Fruit fly (Drosophila melanogaster) whole organism, embryonic: Measurements from ENCODE around the gene L2HGDH.
A peak's percentile ranks its signal among the peaks of the same experiment; 100 is the strongest.

ENCODE experiments used
- Antp ChIP-seq: fragments of 200-800 bp; sonication (Bioruptor generic); optimal IDR thresholded peaks from 3 replicates; lab custom pipeline; 2016; ENCODE audit warnings: missing biosample characterization, missing genetic modification characterization
- BtbVII ChIP-seq: fragments of 200-800 bp; sonication (Bioruptor generic); optimal IDR thresholded peaks from 3 replicates; lab custom pipeline; 2017; ENCODE audit warnings: missing biosample characterization, mild to moderate bottlenecking, missing genetic modification characterization
- CG10979 ChIP-seq: fragments of 200-800 bp; sonication (Bioruptor generic); optimal IDR thresholded peaks from 2 replicates; lab custom pipeline; 2018; ENCODE audit warnings: missing biosample characterization, mild to moderate bottlenecking, missing genetic modification characterization, moderate library complexity
- CG11560 ChIP-seq: fragments of 200-800 bp; sonication (Bioruptor generic); IDR thresholded peaks from 3 replicates; pipeline ENCODE4 v1.3.6; 2022; ENCODE audit warnings: missing biosample characterization, missing genetic modification characterization
- CG13624 ChIP-seq: fragments of 200-800 bp; sonication (Bioruptor generic); optimal IDR thresholded peaks from 2 replicates; lab custom pipeline; 2016; ENCODE audit warnings: missing biosample characterization, missing genetic modification characterization
- CG14860 ChIP-seq: fragments of 200-800 bp; sonication (Bioruptor generic); IDR thresholded peaks from 3 replicates; pipeline ENCODE4 v1.3.6; 2022; ENCODE audit warnings: missing biosample characterization, missing genetic modification characterization; ENCODE audit not compliant: partially characterized antibody
- CG31365 ChIP-seq: fragments of 200-800 bp; sonication (Bioruptor generic); optimal IDR thresholded peaks from 2 replicates; lab custom pipeline; 2018; ENCODE audit warnings: missing biosample characterization, mild to moderate bottlenecking, missing genetic modification characterization
- CG3407 ChIP-seq: fragments of 200-800 bp; sonication (Bioruptor generic); optimal IDR thresholded peaks from 2 replicates; lab custom pipeline; 2018; ENCODE audit warnings: missing biosample characterization, mild to moderate bottlenecking, missing genetic modification characterization
- CG34376 ChIP-seq: fragments of 200-800 bp; sonication (Bioruptor generic); optimal IDR thresholded peaks from 2 replicates; lab custom pipeline; 2018; ENCODE audit warnings: missing biosample characterization, mild to moderate bottlenecking, missing genetic modification characterization
- CG34422 ChIP-seq: fragments of 200-800 bp; sonication (Bioruptor generic); IDR thresholded peaks from 3 replicates; pipeline ENCODE4 v1.3.6; 2022; ENCODE audit warnings: missing biosample characterization, missing genetic modification characterization
- CG4854 ChIP-seq: fragments of 200-800 bp; sonication (Bioruptor generic); optimal IDR thresholded peaks from 2 replicates; lab custom pipeline; 2016; ENCODE audit warnings: missing biosample characterization, missing genetic modification characterization, inconsistent platforms
- CG7372 ChIP-seq: fragments of 200-800 bp; sonication (Bioruptor generic); IDR thresholded peaks from 2 replicates; pipeline ENCODE4 v1.3.6; 2022; ENCODE audit warnings: missing biosample characterization, missing genetic modification characterization
- CG7745 ChIP-seq: fragments of 200-800 bp; sonication (Bioruptor generic); optimal IDR thresholded peaks from 2 replicates; lab custom pipeline; 2018; ENCODE audit warnings: missing biosample characterization, mild to moderate bottlenecking, missing genetic modification characterization, moderate library complexity
- CG7987 ChIP-seq: fragments of 200-800 bp; sonication (Bioruptor generic); optimal IDR thresholded peaks from 2 replicates; lab custom pipeline; 2018; ENCODE audit warnings: missing biosample characterization, mild to moderate bottlenecking, missing genetic modification characterization, moderate library complexity
- CG9215 ChIP-seq: fragments of 200-800 bp; sonication (Bioruptor generic); IDR thresholded peaks from 2 replicates; pipeline ENCODE4 v1.3.6; 2022; ENCODE audit warnings: missing biosample characterization, missing genetic modification characterization
- D ChIP-seq, 2 experiments: fragments of 200-800 bp in 1 of 2; fragments of >200 bp in 1 of 2; sonication (Bioruptor generic) in 1 of 2; optimal IDR thresholded peaks; 2 replicates in 1 of 2; 3 replicates in 1 of 2; lab custom pipeline; 2017; ENCODE audit warnings: mild to moderate bottlenecking in 1 of 2, missing biosample characterization in 1 of 2, missing genetic modification characterization in 1 of 2, missing genetic modification reagents in 1 of 2
- D19A ChIP-seq: fragments of 200-800 bp; optimal IDR thresholded peaks from 3 replicates; lab custom pipeline; 2019; ENCODE audit warnings: missing biosample characterization, mild to moderate bottlenecking, missing genetic modification characterization, moderate library complexity
- Dbx ChIP-seq: fragments of 200-800 bp; sonication (Bioruptor generic); IDR thresholded peaks from 3 replicates; pipeline ENCODE4 v1.3.6; 2022; ENCODE audit warnings: missing biosample characterization, missing genetic modification characterization
- Gug ChIP-seq: fragments of 200-800 bp; sonication (Bioruptor generic); IDR thresholded peaks from 4 replicates; pipeline ENCODE4 v1.3.6; 2022; ENCODE audit warnings: missing biosample characterization, missing genetic modification characterization
- Hr39 ChIP-seq: fragments of >200 bp; optimal IDR thresholded peaks from 2 replicates; lab custom pipeline; 2017
- Jarid2 ChIP-seq: fragments of 200-800 bp; sonication (Bioruptor generic); optimal IDR thresholded peaks from 3 replicates; lab custom pipeline; 2017; ENCODE audit warnings: mild to moderate bottlenecking, missing biosample characterization, missing genetic modification reagents, missing genetic modification characterization
- Lhr ChIP-seq: fragments of 200-800 bp; sonication (Bioruptor generic); optimal IDR thresholded peaks from 3 replicates; lab custom pipeline; 2017; ENCODE audit warnings: mild to moderate bottlenecking, missing biosample characterization, missing genetic modification reagents, missing genetic modification characterization
- Med ChIP-seq: fragments of 200-800 bp; sonication (Bioruptor generic); peaks from one replicate; lab custom pipeline; 2016; ENCODE audit warnings: missing biosample characterization, missing genetic modification characterization, mild to moderate bottlenecking, inconsistent platforms, moderate library complexity
- NC2β ChIP-seq: fragments of 200-800 bp; sonication (Bioruptor generic); optimal IDR thresholded peaks from 2 replicates; lab custom pipeline; 2016; ENCODE audit warnings: missing biosample characterization, missing genetic modification characterization
- Optix ChIP-seq: fragments of 200-800 bp; sonication (Bioruptor generic); IDR thresholded peaks from 3 replicates; pipeline ENCODE4 v1.3.6; 2022; ENCODE audit warnings: missing biosample characterization, missing genetic modification characterization
- Poxn ChIP-seq: fragments of 200-800 bp; sonication (Bioruptor generic); IDR thresholded peaks from 2 replicates; pipeline ENCODE4 v1.3.6; 2022; ENCODE audit warnings: missing biosample characterization, missing genetic modification characterization
- Tbp ChIP-seq: fragments of >200 bp; optimal IDR thresholded peaks from 2 replicates; lab custom pipeline; 2018; ENCODE audit warnings: missing biosample characterization, missing genetic modification characterization
- Usf ChIP-seq: fragments of 200-800 bp; sonication (Bioruptor generic); optimal IDR thresholded peaks from 2 replicates; lab custom pipeline; 2017; ENCODE audit warnings: missing genotype, missing biosample characterization, missing genetic modification characterization
- amos ChIP-seq: fragments of 200-800 bp; sonication (Bioruptor generic); IDR thresholded peaks from 2 replicates; pipeline ENCODE4 v1.3.6; 2022; ENCODE audit warnings: missing biosample characterization, missing genetic modification characterization; ENCODE audit not compliant: partially characterized antibody
- ci ChIP-seq: fragments of 200-800 bp; sonication (Bioruptor generic); IDR thresholded peaks from 3 replicates; pipeline ENCODE4 v1.3.6; 2022; ENCODE audit warnings: missing biosample characterization, missing genetic modification characterization
- crc ChIP-seq: fragments of 200-800 bp; sonication (Bioruptor generic); optimal IDR thresholded peaks from 2 replicates; lab custom pipeline; 2016; ENCODE audit warnings: missing biosample characterization, missing genetic modification characterization
- crp ChIP-seq, 2 experiments: fragments of 200-800 bp; sonication (Bioruptor generic); optimal IDR thresholded peaks; 2 replicates in 1 of 2; 3 replicates in 1 of 2; lab custom pipeline; 2017; ENCODE audit warnings: missing biosample characterization in 2 of 2, missing genetic modification characterization in 2 of 2, mild to moderate bottlenecking in 1 of 2, moderate library complexity in 1 of 2
- cwo ChIP-seq: fragments of 200-800 bp; sonication (Bioruptor generic); optimal IDR thresholded peaks from 3 replicates; lab custom pipeline; 2017; ENCODE audit warnings: missing biosample characterization, missing genetic modification characterization, mild to moderate bottlenecking, moderate library complexity, missing genetic modification reagents
- dati ChIP-seq: fragments of 200-800 bp; sonication (Bioruptor generic); IDR thresholded peaks from 2 replicates; pipeline ENCODE4 v1.3.6; 2022; ENCODE audit warnings: missing biosample characterization, missing genetic modification characterization
- exex ChIP-seq: fragments of 200-800 bp; sonication (Bioruptor generic); optimal IDR thresholded peaks from 4 replicates; lab custom pipeline; 2018; ENCODE audit warnings: missing biosample characterization, mild to moderate bottlenecking, missing genetic modification characterization, moderate library complexity
- gro ChIP-seq: fragments of 200-800 bp; sonication (Bioruptor generic); optimal IDR thresholded peaks from 2 replicates; lab custom pipeline; 2016; ENCODE audit warnings: missing biosample characterization, missing genetic modification characterization
- gsb ChIP-seq: fragments of 200-800 bp; sonication (Bioruptor generic); IDR thresholded peaks from 2 replicates; pipeline ENCODE4 v1.3.6; 2022; ENCODE audit warnings: missing biosample characterization, missing genetic modification characterization
- gt ChIP-seq: fragments of 200-800 bp; sonication (Bioruptor generic); IDR thresholded peaks from 2 replicates; pipeline ENCODE4 v1.3.6; 2022; ENCODE audit warnings: missing biosample characterization, missing genetic modification characterization
- jing ChIP-seq: fragments of 200-800 bp; sonication (Bioruptor generic); optimal IDR thresholded peaks from 2 replicates; lab custom pipeline; 2018; ENCODE audit warnings: missing biosample characterization, mild to moderate bottlenecking, missing genetic modification characterization
- klu ChIP-seq: fragments of 200-800 bp; sonication (Bioruptor generic); IDR thresholded peaks from 2 replicates; pipeline ENCODE4 v1.3.6; 2022; ENCODE audit warnings: missing biosample characterization, missing genetic modification characterization
- pan ChIP-seq, 4 experiments: fragments of >200 bp in 3 of 4; fragments of 200-800 bp in 1 of 4; sonication (Bioruptor generic) in 1 of 4; optimal IDR thresholded peaks in 3 of 4; IDR thresholded peaks in 1 of 4; 2 replicates each; pipeline versions ENCODE4 v1.3.6 to Lab custom; 2017 to 2022; ENCODE audit warnings: missing biosample characterization in 2 of 4, missing genetic modification characterization in 2 of 4, mixed read lengths in 1 of 4
- pb ChIP-seq: fragments of 200-800 bp; sonication (Bioruptor generic); optimal IDR thresholded peaks from 3 replicates; lab custom pipeline; 2016; ENCODE audit warnings: missing biosample characterization, missing genetic modification characterization
- prd ChIP-seq, 3 experiments: fragments of >200 bp in 2 of 3; fragments of 200-800 bp in 1 of 3; sonication (Bioruptor generic) in 1 of 3; optimal IDR thresholded peaks in 2 of 3; IDR thresholded peaks in 1 of 3; 2 replicates in 2 of 3; 3 replicates in 1 of 3; pipeline versions ENCODE4 v1.3.6 to Lab custom; 2017 to 2022; ENCODE audit warnings: missing biosample characterization in 1 of 3, missing genetic modification characterization in 1 of 3
- rib ChIP-seq: fragments of 200-800 bp; sonication (Bioruptor generic); IDR thresholded peaks from 2 replicates; pipeline ENCODE4 v1.3.6; 2022; ENCODE audit warnings: missing biosample characterization, missing genetic modification characterization
- sisA ChIP-seq: fragments of 200-800 bp; sonication (Bioruptor generic); IDR thresholded peaks from 2 replicates; pipeline ENCODE4 v1.3.6; 2022; ENCODE audit warnings: missing biosample characterization, missing genetic modification characterization
- slbo ChIP-seq: fragments of 200-800 bp; sonication (Bioruptor generic); IDR thresholded peaks from 2 replicates; pipeline ENCODE4 v1.3.6; 2022; ENCODE audit warnings: missing biosample characterization, missing genetic modification characterization
- sug ChIP-seq: fragments of 200-800 bp; optimal IDR thresholded peaks from 2 replicates; lab custom pipeline; 2019; ENCODE audit warnings: missing biosample characterization, mild to moderate bottlenecking, missing genetic modification characterization, moderate library complexity
- vnd ChIP-seq: fragments of 200-800 bp; sonication (Bioruptor generic); IDR thresholded peaks from 3 replicates; pipeline ENCODE4 v1.3.6; 2022; ENCODE audit warnings: missing biosample characterization, missing genetic modification characterization; ENCODE audit not compliant: partially characterized antibody
- wek ChIP-seq: fragments of 200-800 bp; sonication (Bioruptor generic); optimal IDR thresholded peaks from 3 replicates; lab custom pipeline; 2018; ENCODE audit warnings: missing biosample characterization, mild to moderate bottlenecking, missing genetic modification characterization, moderate library complexity
- zfh1 ChIP-seq: fragments of 200-800 bp; sonication (Bioruptor generic); IDR thresholded peaks from 3 replicates; pipeline ENCODE4 v1.3.6; 2022; ENCODE audit warnings: missing biosample characterization, missing genetic modification characterization

L2HGDH gene

DNA sequence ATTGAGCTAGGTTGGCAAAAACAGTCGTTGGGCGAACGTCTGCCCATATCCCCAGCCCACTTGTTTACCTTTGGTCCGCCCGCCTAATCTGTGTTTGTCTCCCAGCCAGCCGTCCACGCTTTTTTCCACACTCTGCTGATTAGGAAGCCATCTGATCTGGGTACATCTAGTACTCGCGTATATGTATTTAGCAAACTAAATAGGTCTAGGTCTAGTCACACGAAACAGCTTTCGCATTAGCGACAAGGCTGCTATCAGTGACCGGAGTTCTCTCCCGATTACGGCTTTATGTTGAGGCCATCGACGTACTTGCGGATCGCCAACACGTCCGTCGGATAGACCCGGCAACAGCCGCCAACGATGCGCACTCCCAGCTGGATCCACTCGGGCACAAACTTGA is 18.6 kb downstream of the L2HGDH start:
- TF ChIP-seq CG7987 (GFP tag; lab: Kevin White, UChicago) (peak; percentile 24), rib (peak; percentile 68), CG14860 (GFP tag; lab: Robert Waterston, UW) (no peak), Usf (GFP tag; lab: Kevin White, UChicago) (no peak), ci (0 out of 3 replicates have a peak, but pooled peaks have one; percentile 10), CG13624 (GFP tag; lab: Kevin White, UChicago) (no peak), sug (tag; lab: Kevin White, UChicago) (peak; percentile 82), D19A (tag; lab: Kevin White, UChicago) (no peak), Jarid2 (GFP tag; lab: Kevin White, UChicago) (no peak), CG9215 (GFP tag; lab: Robert Waterston, UW) (no peak), sisA (GFP tag; lab: Robert Waterston, UW) (no peak), Tbp (GFP tag; lab: Kevin White, UChicago) (no peak), exex (tag; lab: Kevin White, UChicago) (peak; percentile 46), amos (GFP tag; lab: Robert Waterston, UW) (0 out of 2 replicates have a peak, but pooled peaks have one; percentile 4), CG34376 (GFP tag; lab: Kevin White, UChicago) (peak; percentile 86), BtbVII (no peak), CG4854 (no peak), gsb (GFP tag; lab: Robert Waterston, UW) (no peak), slbo (no peak), crp (GFP tag; optimal IDR thresholded peaks at IDR 0.05; lab: Kevin White, UChicago) (no peak), vnd (GFP tag; lab: Robert Waterston, UW) (no peak), Hr39 (lab: Kevin White, UChicago) (no peak), CG3407 (GFP tag; lab: Kevin White, UChicago) (no peak), Optix (GFP tag; lab: Robert Waterston, UW) (0 out of 3 replicates have a peak, but pooled peaks have one; percentile 32), Poxn (no peak), zfh1 (no peak), CG10979 (no peak), gro (GFP tag; lab: Kevin White, UChicago) (no peak), cwo (GFP tag; lab: Kevin White, UChicago) (peak; percentile 19), Med (GFP tag; lab: Kevin White, UChicago) (peak; percentile 63), prd (optimal IDR thresholded peaks at IDR 0.05; lab: Kevin White, UChicago) (no peak), prd (GFP tag; IDR thresholded peaks at IDR 0.05; lab: Robert Waterston, UW) (no peak)

DNA sequence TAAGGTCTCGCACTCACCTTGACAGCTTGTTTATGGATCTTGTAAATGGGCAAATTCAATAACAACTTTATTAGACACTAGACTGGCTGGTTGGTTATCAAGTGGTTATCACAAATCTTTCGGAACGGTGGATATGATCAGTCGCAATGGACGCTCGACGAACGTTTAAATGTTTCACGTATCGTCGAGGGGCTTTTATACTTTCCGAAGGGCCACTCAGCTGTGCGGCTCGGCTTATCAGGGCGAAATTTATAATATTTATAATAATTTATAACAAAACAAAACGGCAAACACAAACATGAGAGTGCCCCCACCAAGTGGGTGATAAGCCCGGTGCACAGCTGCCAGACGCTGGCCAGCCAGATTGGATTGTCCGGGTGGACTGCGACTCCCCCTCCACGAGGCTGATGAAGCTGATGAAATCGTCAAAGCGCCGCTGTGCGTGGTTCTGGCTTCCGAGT is 20.0 kb downstream of the L2HGDH start, which contains the start of gene CG10621:
CG10621 (minus strand) TSS at position 177 of the 461 bp plus-strand sequence.
- TF ChIP-seq CG31365 (tag; lab: Kevin White, UChicago): no peak
- no peak for TF ChIP-seq D (optimal IDR thresholded peaks at IDR 0.05; lab: Kevin White, UChicago)
- TF ChIP-seq D (GFP tag; optimal IDR thresholded peaks at IDR 0.05; lab: Kevin White, UChicago): no peak
- TF ChIP-seq Dbx (GFP tag; lab: Robert Waterston, UW): peak; percentile 34; the same call in 1 of the 3 replicates
- no peak for TF ChIP-seq klu (GFP tag; lab: Robert Waterston, UW)
- no peak for TF ChIP-seq wek (GFP tag; lab: Kevin White, UChicago)
- TF ChIP-seq CG7372 (GFP tag; lab: Robert Waterston, UW): no peak
- no peak for TF ChIP-seq dati (GFP tag; lab: Robert Waterston, UW)
- TF ChIP-seq pan (optimal IDR thresholded peaks at IDR 0.05; lab: Kevin White, UChicago): no peak
- no peak for TF ChIP-seq pan (GFP tag; optimal IDR thresholded peaks at IDR 0.05 in 1 of 2, IDR thresholded peaks at IDR 0.05 in 1 of 2)
- TF ChIP-seq CG11560 (tag; lab: Robert Waterston, UW): no peak
- no peak for TF ChIP-seq pb (GFP tag; lab: Kevin White, UChicago)
- no peak for TF ChIP-seq Lhr
- TF ChIP-seq CG34422 (GFP tag; lab: Robert Waterston, UW): no peak
- TF ChIP-seq jing: no peak
- TF ChIP-seq NC2β: no peak
- TF ChIP-seq crp (GFP tag; optimal IDR thresholded peaks at IDR 0.05; lab: Kevin White, UChicago): peak in 1 of 2 experiments; percentile 50
- TF ChIP-seq gt (GFP tag; lab: Robert Waterston, UW): no peak
- TF ChIP-seq crc (GFP tag; lab: Kevin White, UChicago): no peak
- TF ChIP-seq CG7745 (tag; lab: Kevin White, UChicago): no peak
- TF ChIP-seq Gug (GFP tag; lab: Robert Waterston, UW): no peak
- TF ChIP-seq Antp: no peak
- no peak for TF ChIP-seq prd (optimal IDR thresholded peaks at IDR 0.05; lab: Kevin White, UChicago)
- no peak for TF ChIP-seq prd (GFP tag; IDR thresholded peaks at IDR 0.05; lab: Robert Waterston, UW)
